Worm (Caenorhabditis elegans) whole organism, late embryonic: ENCODE data around the gene zig-8.
A peak's percentile ranks its signal among the peaks of the same experiment; 100 is the strongest.

Source experiments
- ama-1 ChIP-seq: fragments of 150-350 bp; optimal IDR thresholded peaks from 2 replicates; lab custom pipeline; 2014
- ceh-19 ChIP-seq: fragments of 200-800 bp; sonication (Bioruptor generic); optimal IDR thresholded peaks from 2 replicates; lab custom pipeline; 2018; ENCODE audit warnings: mild to moderate bottlenecking, missing genetic modification characterization, missing compliant biosample characterization
- ceh-22 ChIP-seq: sonication (generic microtip); optimal IDR thresholded peaks from 2 replicates; lab custom pipeline; 2017; ENCODE audit warnings: missing biosample characterization, missing genetic modification characterization
- ceh-30 ChIP-seq: fragments of 150-350 bp; optimal IDR thresholded peaks from 2 replicates; lab custom pipeline; 2014; ENCODE audit warnings: missing biosample characterization, missing genetic modification characterization
- dmd-4 ChIP-seq: sonication (generic microtip); optimal IDR thresholded peaks from 2 replicates; lab custom pipeline; 2016; ENCODE audit warnings: borderline replicate concordance, missing genetic modification characterization, missing compliant biosample characterization
- elt-4 ChIP-seq: sonication (generic microtip); optimal IDR thresholded peaks from 2 replicates; lab custom pipeline; 2016; ENCODE audit warnings: missing genetic modification characterization, missing compliant biosample characterization
- fkh-10 ChIP-seq: fragments of 150-350 bp; optimal IDR thresholded peaks from 2 replicates; lab custom pipeline; 2014; ENCODE audit warnings: missing biosample characterization, missing genetic modification reagents, missing genetic modification characterization
- hlh-8 ChIP-seq: sonication (generic microtip); optimal IDR thresholded peaks from 2 replicates; lab custom pipeline; 2016; ENCODE audit warnings: missing genotype, missing genetic modification characterization, missing compliant biosample characterization
- pqm-1 ChIP-seq: sonication (generic microtip); optimal IDR thresholded peaks from 2 replicates; lab custom pipeline; 2016; ENCODE audit warnings: missing genetic modification characterization, missing compliant biosample characterization
- ref-2 ChIP-seq: sonication (generic microtip); optimal IDR thresholded peaks from 2 replicates; lab custom pipeline; 2016; ENCODE audit warnings: missing genetic modification characterization, missing compliant biosample characterization
- syd-9 ChIP-seq: sonication (generic microtip); optimal IDR thresholded peaks from 2 replicates; lab custom pipeline; 2016; ENCODE audit warnings: mild to moderate bottlenecking, missing genetic modification characterization, moderate library complexity, missing compliant biosample characterization

DNA sequence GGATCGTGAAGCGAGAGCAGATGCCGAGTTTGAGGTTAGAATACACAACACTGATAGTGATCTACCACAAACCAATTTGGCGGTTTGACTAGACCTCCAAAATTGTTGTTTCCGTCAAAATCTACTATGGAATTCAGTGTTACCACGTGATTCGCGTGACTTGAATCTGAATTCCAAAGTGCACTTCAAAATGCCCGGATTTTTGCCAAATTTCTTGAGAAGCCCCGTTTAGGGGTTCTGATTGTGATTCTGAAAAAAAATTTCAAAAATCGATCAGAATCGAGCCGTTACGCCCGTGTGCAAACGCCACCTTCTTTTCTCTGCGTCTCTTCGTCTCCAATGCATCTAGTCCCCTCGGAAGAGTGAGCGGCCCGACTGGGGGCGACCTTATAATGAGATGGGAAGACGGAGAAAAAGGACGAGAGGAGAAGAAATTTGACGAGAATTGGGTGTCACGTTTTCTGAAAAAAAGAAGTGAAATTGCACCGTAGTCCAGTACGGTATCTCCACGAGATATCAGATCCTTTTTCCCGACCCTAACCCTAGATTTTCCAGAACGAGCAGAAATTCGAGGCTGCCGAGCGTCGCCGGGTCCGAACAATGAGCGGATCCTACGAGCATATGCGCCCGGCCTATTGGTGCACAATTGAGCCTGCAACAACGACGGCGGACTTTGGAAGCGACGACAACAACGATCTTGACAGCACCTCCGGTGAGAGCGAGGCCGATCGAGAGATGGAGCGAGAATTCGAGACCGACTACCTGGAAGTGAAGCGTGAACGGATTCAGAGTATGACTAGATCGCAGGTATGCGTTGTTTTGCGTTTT is 48.0 kb upstream of the zig-8 start:
- TF ChIP-seq syd-9 (tag; lab: Kevin White, UChicago) (no peak), dmd-4 (no peak), pqm-1 (no peak), ceh-22 (tag; lab: Kevin White, UChicago) (no peak), fkh-10 (GFP tag; lab: Kevin White, UChicago) (no peak), hlh-8 (tag; lab: Kevin White, UChicago) (no peak), ceh-30 (tag; lab: Kevin White, UChicago) (no peak), ceh-19 (no peak), elt-4 (tag; lab: Kevin White, UChicago) (no peak), ama-1 (lab: Kevin White, UChicago) (peak; percentile 13), ref-2 (tag; lab: Kevin White, UChicago) (no peak)
